Worm (Caenorhabditis elegans) whole organism, midembryonic: ENCODE measurements around the gene Y39D8A.1.

Experiments
- T22C8.4 ChIP-seq: fragments of 200-800 bp; sonication (Bioruptor generic); IDR thresholded peaks from 2 replicates; pipeline ENCODE4 v1.3.6; 2022; ENCODE audit warnings: missing genetic modification characterization, missing compliant biosample characterization
- cog-1 ChIP-seq: sonication (generic microtip); optimal IDR thresholded peaks from 2 replicates; lab custom pipeline; 2016; ENCODE audit warnings: missing genetic modification characterization, missing compliant biosample characterization
- flt-1 ChIP-seq: fragments of 200-800 bp; sonication (Bioruptor generic); IDR thresholded peaks from 2 replicates; pipeline ENCODE4 v1.3.6; 2022; ENCODE audit warnings: missing genetic modification characterization, missing compliant biosample characterization
- klf-2 ChIP-seq: fragments of 200-800 bp; sonication (Bioruptor generic); conservative IDR thresholded peaks from 2 replicates; pipeline ENCODE4 v1.3.6; 2022; ENCODE audit warnings: missing genetic modification reagents, missing genetic modification characterization, missing compliant biosample characterization
- med-1 ChIP-seq: sonication (generic microtip); optimal IDR thresholded peaks from 2 replicates; lab custom pipeline; 2017; ENCODE audit warnings: missing genetic modification characterization, mild to moderate bottlenecking, missing compliant biosample characterization, antibody characterized with exemption, missing genetic modification reagents; ENCODE audit not compliant: insufficient read depth
- ref-1 ChIP-seq: fragments of 200-800 bp; sonication (Bioruptor generic); conservative IDR thresholded peaks from 2 replicates; pipeline ENCODE4 v1.3.6; 2022; ENCODE audit warnings: missing genetic modification reagents, missing genetic modification characterization, missing compliant biosample characterization
- ztf-23 ChIP-seq: fragments of 200-800 bp; sonication (Bioruptor generic); IDR thresholded peaks from 2 replicates; pipeline ENCODE4 v1.3.6; 2022; ENCODE audit warnings: missing genetic modification reagents, missing genetic modification characterization, missing compliant biosample characterization
- ztf-29 ChIP-seq: fragments of 200-800 bp; sonication (Bioruptor generic); IDR thresholded peaks from 2 replicates; pipeline ENCODE4 v1.3.6; 2022; ENCODE audit warnings: missing genetic modification reagents, missing genetic modification characterization, missing compliant biosample characterization

DNA sequence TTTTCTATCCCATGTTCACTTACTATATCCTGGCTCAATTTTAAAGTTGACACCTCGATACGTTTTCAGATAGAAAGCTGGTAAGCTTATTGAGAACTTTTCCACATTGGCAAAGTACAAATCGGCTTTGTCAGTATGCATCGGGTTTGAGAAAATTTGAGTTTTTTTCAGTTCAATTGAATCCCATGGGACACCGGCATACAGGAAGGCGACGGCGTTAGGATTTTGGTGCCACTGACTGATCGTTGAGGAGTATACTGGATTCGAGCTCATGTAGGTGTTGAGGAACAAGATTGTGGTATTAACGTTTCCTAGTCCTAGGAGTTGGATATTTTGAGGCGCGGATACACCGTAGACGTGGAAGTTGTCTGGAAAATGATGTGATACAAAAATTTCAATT lies 5.7 kb upstream of the Y39D8A.1 start:
- TF ChIP-seq ref-1 (GFP tag; lab: Robert Waterston, UW) (no peak), T22C8.4 (GFP tag; lab: Robert Waterston, UW) (no peak), ztf-29 (GFP tag; lab: Robert Waterston, UW) (no peak), cog-1 (tag; lab: Kevin White, UChicago) (no peak), flt-1 (GFP tag; lab: Robert Waterston, UW) (no peak), ztf-23 (GFP tag; lab: Robert Waterston, UW) (no peak), klf-2 (GFP tag; lab: Robert Waterston, UW) (no peak), med-1 (GFP tag; lab: Kevin White, UChicago) (no peak)
